Fruit fly (Drosophila melanogaster) whole organism, embryonic: Measurements from ENCODE around the gene CG1622.

Source experiments
- ATbp ChIP-seq: fragments of 200-800 bp; sonication (Bioruptor generic); optimal IDR thresholded peaks from 2 replicates; lab custom pipeline; 2017; ENCODE audit warnings: missing biosample characterization, mild to moderate bottlenecking, missing genetic modification characterization, missing genetic modification reagents
- Awh ChIP-seq: fragments of 200-800 bp; sonication (Bioruptor generic); IDR thresholded peaks from 2 replicates; pipeline ENCODE4, ENCODE4 v1.3.6; 2022; ENCODE audit warnings: missing biosample characterization, missing genetic modification characterization
- Bgb ChIP-seq: fragments of 200-800 bp; sonication (Bioruptor generic); IDR thresholded peaks from 2 replicates; pipeline ENCODE4 v1.3.6; 2022; ENCODE audit warnings: missing biosample characterization, missing genetic modification characterization; ENCODE audit not compliant: partially characterized antibody
- CG10321 ChIP-seq: fragments of 200-800 bp; sonication (Bioruptor generic); IDR thresholded peaks from 2 replicates; pipeline ENCODE4 v1.3.6; 2022; ENCODE audit warnings: missing biosample characterization, missing genetic modification characterization
- CG10543 ChIP-seq: fragments of 200-800 bp; sonication (Bioruptor generic); optimal IDR thresholded peaks from 3 replicates; lab custom pipeline; 2017; ENCODE audit warnings: missing biosample characterization, mild to moderate bottlenecking, missing genetic modification characterization, moderate library complexity
- CG10979 ChIP-seq: fragments of 200-800 bp; sonication (Bioruptor generic); optimal IDR thresholded peaks from 2 replicates; lab custom pipeline; 2018; ENCODE audit warnings: missing biosample characterization, mild to moderate bottlenecking, missing genetic modification characterization, moderate library complexity
- CG11456 ChIP-seq: fragments of 200-800 bp; sonication (Bioruptor generic); IDR thresholded peaks from 3 replicates; pipeline ENCODE4 v1.3.6; 2022; ENCODE audit warnings: missing biosample characterization, missing genetic modification characterization
- CG13287 ChIP-seq: fragments of 200-800 bp; sonication (Bioruptor generic); IDR thresholded peaks from 2 replicates; pipeline ENCODE4 v1.3.6; 2022; ENCODE audit warnings: missing biosample characterization, missing genetic modification characterization; ENCODE audit not compliant: partially characterized antibody
- CG14014 ChIP-seq: fragments of 200-800 bp; sonication (Bioruptor generic); IDR thresholded peaks from 2 replicates; pipeline ENCODE4 v1.3.6; 2022; ENCODE audit warnings: missing biosample characterization, missing genetic modification characterization
- CG2678 ChIP-seq: fragments of 200-800 bp; sonication (Bioruptor generic); optimal IDR thresholded peaks from 3 replicates; lab custom pipeline; 2019; ENCODE audit warnings: missing biosample characterization, mild to moderate bottlenecking, missing genetic modification characterization, moderate library complexity
- CG4707 ChIP-seq: fragments of 200-800 bp; sonication (Bioruptor generic); optimal IDR thresholded peaks from 2 replicates; lab custom pipeline; 2018; ENCODE audit warnings: missing biosample characterization, mild to moderate bottlenecking, missing genetic modification characterization, moderate library complexity
- CG4820 ChIP-seq: fragments of 200-800 bp; sonication (Bioruptor generic); optimal IDR thresholded peaks from 3 replicates; lab custom pipeline; 2016; ENCODE audit warnings: missing biosample characterization, missing genetic modification characterization
- CG6765 ChIP-seq: fragments of 200-800 bp; sonication (Bioruptor generic); optimal IDR thresholded peaks from 3 replicates; lab custom pipeline; 2017; ENCODE audit warnings: missing biosample characterization, mild to moderate bottlenecking, missing genetic modification characterization
- CG6813 ChIP-seq: fragments of 200-800 bp; sonication (Bioruptor generic); optimal IDR thresholded peaks from 2 replicates; lab custom pipeline; 2017; ENCODE audit warnings: missing biosample characterization, missing genetic modification characterization, mild to moderate bottlenecking, moderate library complexity, missing genetic modification reagents
- CG7271 ChIP-seq: fragments of 200-800 bp; sonication (Bioruptor generic); optimal IDR thresholded peaks from 2 replicates; lab custom pipeline; 2018; ENCODE audit warnings: missing biosample characterization, mild to moderate bottlenecking, missing genetic modification characterization, moderate library complexity
- CG8281 ChIP-seq: fragments of 200-800 bp; sonication (Bioruptor generic); optimal IDR thresholded peaks from 2 replicates; lab custom pipeline; 2018; ENCODE audit warnings: missing biosample characterization, mild to moderate bottlenecking, missing genetic modification characterization, moderate library complexity
- CG9876 ChIP-seq: fragments of 200-800 bp; sonication (Bioruptor generic); optimal IDR thresholded peaks from 2 replicates; lab custom pipeline; 2016; ENCODE audit warnings: missing biosample characterization, missing genetic modification characterization
- CoRest ChIP-seq: fragments of 200-800 bp; sonication (Bioruptor generic); optimal IDR thresholded peaks from 3 replicates; lab custom pipeline; 2018; ENCODE audit warnings: missing biosample characterization, mild to moderate bottlenecking, missing genetic modification characterization, moderate library complexity
- Dip3 ChIP-seq: fragments of 200-800 bp; sonication (Bioruptor generic); optimal IDR thresholded peaks from 3 replicates; lab custom pipeline; 2016; ENCODE audit warnings: missing biosample characterization, missing genetic modification characterization
- Elba2 ChIP-seq: fragments of 200-800 bp; sonication (Bioruptor generic); optimal IDR thresholded peaks from 3 replicates; lab custom pipeline; 2016; ENCODE audit warnings: missing biosample characterization, missing genetic modification characterization
- Hand ChIP-seq: fragments of 200-800 bp; sonication (Bioruptor generic); optimal IDR thresholded peaks from 2 replicates; lab custom pipeline; 2017; ENCODE audit warnings: mild to moderate bottlenecking, missing biosample characterization, missing genetic modification reagents, missing genetic modification characterization
- Meics ChIP-seq: fragments of 200-800 bp; sonication (Bioruptor generic); optimal IDR thresholded peaks from 2 replicates; lab custom pipeline; 2017; ENCODE audit warnings: missing biosample characterization, mild to moderate bottlenecking, missing genetic modification characterization
- Neu2 ChIP-seq: fragments of 200-800 bp; sonication (Bioruptor generic); optimal IDR thresholded peaks from 3 replicates; lab custom pipeline; 2016; ENCODE audit warnings: missing biosample characterization, missing genetic modification characterization, borderline replicate concordance
- Ptx1 ChIP-seq: fragments of 200-800 bp; sonication (Bioruptor generic); IDR thresholded peaks from 2 replicates; pipeline ENCODE4 v1.3.6; 2022; ENCODE audit warnings: missing biosample characterization, missing genetic modification characterization
- Six4 ChIP-seq: fragments of 200-800 bp; sonication (Bioruptor generic); optimal IDR thresholded peaks from 2 replicates; lab custom pipeline; 2016; ENCODE audit warnings: missing biosample characterization, missing genetic modification characterization
- Spps ChIP-seq: fragments of 200-800 bp; sonication (Bioruptor generic); optimal IDR thresholded peaks from 2 replicates; lab custom pipeline; 2018; ENCODE audit warnings: missing biosample characterization, mild to moderate bottlenecking, missing genetic modification characterization
- Stat92E ChIP-seq, 3 experiments: fragments of >200 bp in 2 of 3; fragments of 200-800 bp in 1 of 3; sonication (Bioruptor generic) in 1 of 3; optimal IDR thresholded peaks; 2 replicates each; lab custom pipeline; 2017 to 2019; ENCODE audit warnings: missing biosample characterization in 3 of 3, missing genetic modification characterization in 3 of 3, mild to moderate bottlenecking in 1 of 3, moderate library complexity in 1 of 3
- ab ChIP-seq: fragments of 200-800 bp; sonication (Bioruptor generic); optimal IDR thresholded peaks from 2 replicates; lab custom pipeline; 2016; ENCODE audit warnings: missing biosample characterization, missing genetic modification characterization
- bigmax ChIP-seq: fragments of 200-800 bp; sonication (Bioruptor generic); optimal IDR thresholded peaks from 2 replicates; lab custom pipeline; 2018; ENCODE audit warnings: missing biosample characterization, mild to moderate bottlenecking, missing genetic modification characterization
- cg ChIP-seq: fragments of 200-800 bp; sonication (Bioruptor generic); optimal IDR thresholded peaks from 3 replicates; lab custom pipeline; 2019; ENCODE audit warnings: missing biosample characterization, mild to moderate bottlenecking, missing genetic modification characterization, moderate library complexity
- chn ChIP-seq: fragments of 200-800 bp; sonication (Bioruptor generic); optimal IDR thresholded peaks from 2 replicates; lab custom pipeline; 2016; ENCODE audit warnings: missing biosample characterization, missing genetic modification characterization
- crol ChIP-seq: fragments of 200-800 bp; sonication (Bioruptor generic); IDR thresholded peaks from 2 replicates; pipeline ENCODE4 v1.3.6; 2022; ENCODE audit warnings: missing biosample characterization, missing genetic modification characterization
- exex ChIP-seq: fragments of 200-800 bp; sonication (Bioruptor generic); optimal IDR thresholded peaks from 4 replicates; lab custom pipeline; 2018; ENCODE audit warnings: missing biosample characterization, mild to moderate bottlenecking, missing genetic modification characterization, moderate library complexity
- gro ChIP-seq: fragments of 200-800 bp; sonication (Bioruptor generic); optimal IDR thresholded peaks from 2 replicates; lab custom pipeline; 2016; ENCODE audit warnings: missing biosample characterization, missing genetic modification characterization
- hth ChIP-seq: fragments of >200 bp; optimal IDR thresholded peaks from 2 replicates; lab custom pipeline; 2017; ENCODE audit warnings: inconsistent platforms
- lab ChIP-seq: fragments of 200-800 bp; sonication (Bioruptor generic); optimal IDR thresholded peaks from 3 replicates; lab custom pipeline; 2017; ENCODE audit warnings: missing biosample characterization, missing genetic modification characterization, mild to moderate bottlenecking, moderate library complexity, missing genetic modification reagents
- oc ChIP-seq: fragments of 200-800 bp; sonication (Bioruptor generic); optimal IDR thresholded peaks from 2 replicates; lab custom pipeline; 2018; ENCODE audit warnings: missing biosample characterization, mild to moderate bottlenecking, missing genetic modification characterization, moderate library complexity
- otp ChIP-seq: fragments of 200-800 bp; sonication (Bioruptor generic); IDR thresholded peaks from 3 replicates; pipeline ENCODE4, ENCODE4 v1.3.6; 2022; ENCODE audit warnings: missing biosample characterization, missing genetic modification characterization
- pan ChIP-seq, 4 experiments: fragments of >200 bp in 3 of 4; fragments of 200-800 bp in 1 of 4; sonication (Bioruptor generic) in 1 of 4; optimal IDR thresholded peaks in 3 of 4; IDR thresholded peaks in 1 of 4; 2 replicates each; pipeline versions ENCODE4 v1.3.6 to Lab custom; 2017 to 2022; ENCODE audit warnings: missing biosample characterization in 2 of 4, missing genetic modification characterization in 2 of 4, mixed read lengths in 1 of 4
- pnt ChIP-seq: fragments of 200-800 bp; sonication (Bioruptor generic); optimal IDR thresholded peaks from 3 replicates; lab custom pipeline; 2016; ENCODE audit warnings: missing biosample characterization, missing genetic modification characterization
- row ChIP-seq: fragments of 200-800 bp; sonication (Bioruptor generic); IDR thresholded peaks from 3 replicates; pipeline ENCODE4 v1.3.6; 2022; ENCODE audit warnings: missing biosample characterization, missing genetic modification characterization
- slp2 ChIP-seq: fragments of 200-800 bp; sonication (Bioruptor generic); optimal IDR thresholded peaks from 2 replicates; lab custom pipeline; 2016; ENCODE audit warnings: missing biosample characterization, missing genetic modification characterization
- sr ChIP-seq: fragments of 200-800 bp; sonication (Bioruptor generic); IDR thresholded peaks from 3 replicates; pipeline ENCODE4 v1.3.6; 2022; ENCODE audit warnings: missing biosample characterization, missing genetic modification characterization
- stc ChIP-seq: fragments of 200-800 bp; sonication (Bioruptor generic); IDR thresholded peaks from 2 replicates; pipeline ENCODE4 v1.3.6; 2022; ENCODE audit warnings: missing biosample characterization, missing genetic modification characterization
- unc-4 ChIP-seq: fragments of 200-800 bp; sonication (Bioruptor generic); IDR thresholded peaks from 2 replicates; pipeline ENCODE4 v1.3.6; 2022; ENCODE audit warnings: missing biosample characterization, missing genetic modification characterization; ENCODE audit not compliant: partially characterized antibody
- vvl ChIP-seq: fragments of 200-800 bp; sonication (Bioruptor generic); IDR thresholded peaks from 2 replicates; pipeline ENCODE4 v1.3.6; 2022; ENCODE audit warnings: missing biosample characterization, missing genetic modification characterization
- zen2 ChIP-seq: fragments of 200-800 bp; sonication (Bioruptor generic); IDR thresholded peaks from 3 replicates; pipeline ENCODE4 v1.3.6; 2022; ENCODE audit warnings: missing biosample characterization, missing genetic modification characterization; ENCODE audit not compliant: partially characterized antibody
- zfh1 ChIP-seq: fragments of 200-800 bp; sonication (Bioruptor generic); IDR thresholded peaks from 3 replicates; pipeline ENCODE4 v1.3.6; 2022; ENCODE audit warnings: missing biosample characterization, missing genetic modification characterization

Gene CG1622

dm6 chrX:13302615-13303526, 6.0 kb downstream of the CG1622 start (continued):
- TF ChIP-seq Awh (GFP tag; lab: Robert Waterston, UW) (peak; percentile 69), CG10979 (tag; lab: Kevin White, UChicago) (no peak), CG4707 (GFP tag; lab: Kevin White, UChicago) (peak; percentile 23), Spps (tag; lab: Kevin White, UChicago) (no peak), vvl (GFP tag; lab: Robert Waterston, UW) (peak; percentile 48; the same call in 1 of the 2 replicates), ab (GFP tag; lab: Kevin White, UChicago) (no peak), stc (GFP tag; lab: Robert Waterston, UW) (no peak), CG8281 (tag; lab: Kevin White, UChicago) (no peak), bigmax (GFP tag; lab: Kevin White, UChicago) (no peak), ATbp (GFP tag; lab: Kevin White, UChicago) (peak; percentile 8), CG6765 (no peak), pnt (GFP tag; lab: Kevin White, UChicago) (no peak), CG14014 (GFP tag; lab: Robert Waterston, UW) (no peak), gro (GFP tag; lab: Kevin White, UChicago) (no peak), Bgb (no peak), zfh1 (no peak), CG11456 (GFP tag; lab: Robert Waterston, UW) (no peak), CG7271 (tag; lab: Kevin White, UChicago) (no peak), lab (peak; percentile 38), CG13287 (GFP tag; lab: Robert Waterston, UW) (no peak), Six4 (GFP tag; lab: Kevin White, UChicago) (no peak), zen2 (GFP tag; lab: Robert Waterston, UW) (no peak), unc-4 (GFP tag; lab: Robert Waterston, UW) (no peak), CG6813 (GFP tag; lab: Kevin White, UChicago) (no peak), Ptx1 (GFP tag; lab: Robert Waterston, UW) (no peak), hth (lab: Kevin White, UChicago) (no peak), CG10543 (GFP tag; lab: Kevin White, UChicago) (peak; percentile 90), row (peak; percentile 29; the same call in 2 of the 3 replicates), sr (peak; percentile 74; the same call in 2 of the 3 replicates), chn (GFP tag; lab: Kevin White, UChicago) (no peak), CoRest (tag; lab: Kevin White, UChicago) (no peak), Hand (no peak), pan (optimal IDR thresholded peaks at IDR 0.05; lab: Kevin White, UChicago) (no peak), pan (GFP tag; optimal IDR thresholded peaks at IDR 0.05 in 1 of 2, IDR thresholded peaks at IDR 0.05 in 1 of 2) (peak in 1 of 2 experiments; percentile 29), Elba2 (GFP tag; lab: Kevin White, UChicago) (no peak), CG9876 (GFP tag; lab: Kevin White, UChicago) (no peak), Stat92E (GFP tag; optimal IDR thresholded peaks at IDR 0.05; lab: Kevin White, UChicago) (no peak), CG4820 (GFP tag; lab: Kevin White, UChicago) (no peak), exex (tag; lab: Kevin White, UChicago) (peak; percentile 32), Neu2 (GFP tag; lab: Kevin White, UChicago) (no peak), crol (GFP tag; lab: Robert Waterston, UW) (peak; percentile 99), Dip3 (GFP tag; lab: Kevin White, UChicago) (no peak), CG10321 (GFP tag; lab: Robert Waterston, UW) (peak; percentile 69), CG2678 (tag; lab: Kevin White, UChicago) (no peak), Meics (no peak), oc (tag; lab: Kevin White, UChicago) (peak; percentile 16), slp2 (GFP tag; lab: Kevin White, UChicago) (no peak), otp (GFP tag; lab: Robert Waterston, UW) (peak; percentile 14; the same call in 1 of the 3 replicates), cg (peak; percentile 26)
